Fruit fly (Drosophila melanogaster) whole organism, embryonic: ENCODE data around the gene CG7766.

Source experiments
- Atf3 ChIP-seq: fragments of 200-800 bp; sonication (Bioruptor generic); optimal IDR thresholded peaks from 3 replicates; lab custom pipeline; 2016; ENCODE audit warnings: missing biosample characterization, missing genetic modification characterization
- CG10321 ChIP-seq: fragments of 200-800 bp; sonication (Bioruptor generic); IDR thresholded peaks from 2 replicates; pipeline ENCODE4 v1.3.6; 2022; ENCODE audit warnings: missing biosample characterization, missing genetic modification characterization
- CG11695 ChIP-seq: fragments of 200-800 bp; sonication (Bioruptor generic); IDR thresholded peaks from 3 replicates; pipeline ENCODE4 v1.3.6; 2022; ENCODE audit warnings: missing biosample characterization, missing genetic modification characterization
- CG16779 ChIP-seq: fragments of 200-800 bp; sonication (Bioruptor generic); IDR thresholded peaks from 2 replicates; pipeline ENCODE4 v1.3.6; 2022; ENCODE audit warnings: missing biosample characterization, missing genetic modification characterization
- CG30020 ChIP-seq: fragments of 200-800 bp; optimal IDR thresholded peaks from 2 replicates; lab custom pipeline; 2019; ENCODE audit warnings: missing biosample characterization, mild to moderate bottlenecking, missing genetic modification characterization, moderate library complexity
- CG42726 ChIP-seq: fragments of 200-800 bp; sonication (Bioruptor generic); IDR thresholded peaks from 2 replicates; pipeline ENCODE4 v1.3.6; 2022; ENCODE audit warnings: missing biosample characterization, missing genetic modification characterization; ENCODE audit not compliant: partially characterized antibody
- CG4730 ChIP-seq: fragments of 200-800 bp; sonication (Bioruptor generic); IDR thresholded peaks from 2 replicates; pipeline ENCODE4 v1.3.6; 2022; ENCODE audit warnings: missing biosample characterization, missing genetic modification characterization
- CG5180 ChIP-seq: fragments of 200-800 bp; sonication (Bioruptor generic); optimal IDR thresholded peaks from 3 replicates; lab custom pipeline; 2017; ENCODE audit warnings: missing biosample characterization, missing genetic modification characterization, mild to moderate bottlenecking, moderate library complexity, missing genetic modification reagents
- CG6654 ChIP-seq: fragments of 200-800 bp; sonication (Bioruptor generic); optimal IDR thresholded peaks from 2 replicates; lab custom pipeline; 2017; ENCODE audit warnings: missing biosample characterization, mild to moderate bottlenecking, missing genetic modification characterization
- CG9797 ChIP-seq: fragments of 200-800 bp; sonication (Bioruptor generic); optimal IDR thresholded peaks from 3 replicates; lab custom pipeline; 2018; ENCODE audit warnings: missing biosample characterization, mild to moderate bottlenecking, missing genetic modification characterization
- CrebB ChIP-seq: fragments of 200-800 bp; sonication (Bioruptor generic); optimal IDR thresholded peaks from 3 replicates; lab custom pipeline; 2018; ENCODE audit warnings: missing biosample characterization, mild to moderate bottlenecking, missing genetic modification characterization
- Drgx ChIP-seq: fragments of 200-800 bp; sonication (Bioruptor generic); IDR thresholded peaks from 2 replicates; pipeline ENCODE4 v1.3.6; 2022; ENCODE audit warnings: missing biosample characterization, missing genetic modification characterization
- Elba2 ChIP-seq: fragments of 200-800 bp; sonication (Bioruptor generic); optimal IDR thresholded peaks from 3 replicates; lab custom pipeline; 2016; ENCODE audit warnings: missing biosample characterization, missing genetic modification characterization
- HLH3B ChIP-seq: fragments of 200-800 bp; sonication (Bioruptor generic); IDR thresholded peaks from 2 replicates; pipeline ENCODE4 v1.3.6; 2022; ENCODE audit warnings: missing biosample characterization, missing genetic modification characterization
- Hand ChIP-seq: fragments of 200-800 bp; sonication (Bioruptor generic); optimal IDR thresholded peaks from 2 replicates; lab custom pipeline; 2017; ENCODE audit warnings: mild to moderate bottlenecking, missing biosample characterization, missing genetic modification reagents, missing genetic modification characterization
- Hmx ChIP-seq: fragments of 200-800 bp; sonication (Bioruptor generic); optimal IDR thresholded peaks from 2 replicates; lab custom pipeline; 2016; ENCODE audit warnings: missing biosample characterization, missing genetic modification characterization
- Hr51 ChIP-seq, 2 experiments: fragments of 200-800 bp; sonication (Bioruptor generic); optimal IDR thresholded peaks; 2 replicates in 1 of 2; 3 replicates in 1 of 2; lab custom pipeline; 2016 to 2018; ENCODE audit warnings: missing biosample characterization in 2 of 2, missing genetic modification characterization in 2 of 2, mild to moderate bottlenecking in 1 of 2, moderate library complexity in 1 of 2
- Med ChIP-seq: fragments of 200-800 bp; sonication (Bioruptor generic); peaks from one replicate; lab custom pipeline; 2016; ENCODE audit warnings: missing biosample characterization, missing genetic modification characterization, mild to moderate bottlenecking, inconsistent platforms, moderate library complexity
- Mes4 ChIP-seq: fragments of 200-800 bp; sonication (Bioruptor generic); optimal IDR thresholded peaks from 2 replicates; lab custom pipeline; 2016; ENCODE audit warnings: missing biosample characterization, missing genetic modification characterization
- NFAT ChIP-seq: fragments of 200-800 bp; sonication (Bioruptor generic); IDR thresholded peaks from 2 replicates; pipeline ENCODE4 v1.3.6; 2022; ENCODE audit warnings: missing biosample characterization, missing genetic modification characterization
- Sox102F ChIP-seq: fragments of 200-800 bp; sonication (Bioruptor generic); optimal IDR thresholded peaks from 2 replicates; lab custom pipeline; 2018; ENCODE audit warnings: missing biosample characterization, mild to moderate bottlenecking, missing genetic modification characterization, moderate library complexity
- Xrp1 ChIP-seq: fragments of 200-800 bp; sonication (Bioruptor generic); IDR thresholded peaks from 2 replicates; pipeline ENCODE4 v1.3.6; 2022; ENCODE audit warnings: missing biosample characterization, missing genetic modification characterization
- YL-1 ChIP-seq: fragments of 200-800 bp; sonication (Bioruptor generic); optimal IDR thresholded peaks from 3 replicates; lab custom pipeline; 2017; ENCODE audit warnings: missing biosample characterization, mild to moderate bottlenecking, missing genetic modification characterization
- amos ChIP-seq: fragments of 200-800 bp; sonication (Bioruptor generic); IDR thresholded peaks from 2 replicates; pipeline ENCODE4 v1.3.6; 2022; ENCODE audit warnings: missing biosample characterization, missing genetic modification characterization; ENCODE audit not compliant: partially characterized antibody
- ara ChIP-seq: fragments of 200-800 bp; sonication (Bioruptor generic); IDR thresholded peaks from 2 replicates; pipeline ENCODE4 v1.3.6; 2022; ENCODE audit warnings: missing biosample characterization, missing genetic modification characterization
- btn ChIP-seq: fragments of 200-800 bp; sonication (Bioruptor generic); optimal IDR thresholded peaks from 2 replicates; lab custom pipeline; 2016; ENCODE audit warnings: missing biosample characterization, missing genetic modification characterization
- cas ChIP-seq: fragments of 200-800 bp; sonication (Bioruptor generic); IDR thresholded peaks from 2 replicates; pipeline ENCODE4 v1.3.6; 2022; ENCODE audit warnings: missing biosample characterization, missing genetic modification characterization
- chm ChIP-seq: fragments of 200-800 bp; sonication (Bioruptor generic); IDR thresholded peaks from 2 replicates; pipeline ENCODE4 v1.3.6; 2022; ENCODE audit warnings: missing biosample characterization, missing genetic modification characterization
- crol ChIP-seq: fragments of 200-800 bp; sonication (Bioruptor generic); IDR thresholded peaks from 2 replicates; pipeline ENCODE4 v1.3.6; 2022; ENCODE audit warnings: missing biosample characterization, missing genetic modification characterization
- disco-r ChIP-seq: fragments of 200-800 bp; sonication (Bioruptor generic); optimal IDR thresholded peaks from 2 replicates; lab custom pipeline; 2016; ENCODE audit warnings: missing biosample characterization, missing genetic modification characterization
- dmrt11E ChIP-seq: fragments of 200-800 bp; sonication (Bioruptor generic); optimal IDR thresholded peaks from 3 replicates; lab custom pipeline; 2018; ENCODE audit warnings: missing biosample characterization, mild to moderate bottlenecking, missing genetic modification characterization, moderate library complexity
- dmrt99B ChIP-seq: fragments of 200-800 bp; sonication (Bioruptor generic); optimal IDR thresholded peaks from 2 replicates; lab custom pipeline; 2018; ENCODE audit warnings: missing biosample characterization, mild to moderate bottlenecking, missing genetic modification characterization, moderate library complexity
- eyg ChIP-seq: fragments of 200-800 bp; sonication (Bioruptor generic); optimal IDR thresholded peaks from 3 replicates; lab custom pipeline; 2016; ENCODE audit warnings: missing biosample characterization, missing genetic modification characterization
- gro ChIP-seq: fragments of 200-800 bp; sonication (Bioruptor generic); optimal IDR thresholded peaks from 2 replicates; lab custom pipeline; 2016; ENCODE audit warnings: missing biosample characterization, missing genetic modification characterization
- gsb-n ChIP-seq: fragments of 200-800 bp; sonication (Bioruptor generic); optimal IDR thresholded peaks from 3 replicates; lab custom pipeline; 2018; ENCODE audit warnings: missing biosample characterization, mild to moderate bottlenecking, missing genetic modification characterization
- her ChIP-seq: fragments of 200-800 bp; sonication (Bioruptor generic); optimal IDR thresholded peaks from 2 replicates; lab custom pipeline; 2016; ENCODE audit warnings: missing biosample characterization, missing genetic modification characterization
- hth ChIP-seq: fragments of >200 bp; optimal IDR thresholded peaks from 2 replicates; lab custom pipeline; 2017; ENCODE audit warnings: inconsistent platforms
- lab ChIP-seq: fragments of 200-800 bp; sonication (Bioruptor generic); optimal IDR thresholded peaks from 3 replicates; lab custom pipeline; 2017; ENCODE audit warnings: missing biosample characterization, missing genetic modification characterization, mild to moderate bottlenecking, moderate library complexity, missing genetic modification reagents
- lilli ChIP-seq: fragments of 200-800 bp; sonication (Bioruptor generic); optimal IDR thresholded peaks from 3 replicates; lab custom pipeline; 2016; ENCODE audit warnings: missing biosample characterization, missing genetic modification characterization
- lmd ChIP-seq: fragments of 200-800 bp; sonication (Bioruptor generic); IDR thresholded peaks from 2 replicates; pipeline ENCODE4 v1.3.6; 2022; ENCODE audit warnings: missing biosample characterization, missing genetic modification characterization
- lola ChIP-seq, 3 experiments: fragments of >200 bp in 2 of 3; fragments of 200-800 bp in 1 of 3; sonication (Bioruptor generic) in 1 of 3; optimal IDR thresholded peaks; 2 replicates each; lab custom pipeline; 2017 to 2019; ENCODE audit warnings: missing biosample characterization in 3 of 3, missing genetic modification characterization in 3 of 3, mild to moderate bottlenecking in 1 of 3, moderate library complexity in 1 of 3
- nau ChIP-seq: fragments of 200-800 bp; sonication (Bioruptor generic); optimal IDR thresholded peaks from 3 replicates; lab custom pipeline; 2017; ENCODE audit warnings: missing biosample characterization, mild to moderate bottlenecking, missing genetic modification characterization, missing genetic modification reagents
- nerfin-1 ChIP-seq: fragments of 200-800 bp; sonication (Bioruptor generic); optimal IDR thresholded peaks from 3 replicates; lab custom pipeline; 2019; ENCODE audit warnings: missing biosample characterization, mild to moderate bottlenecking, missing genetic modification characterization, moderate library complexity
- pan ChIP-seq, 4 experiments: fragments of >200 bp in 3 of 4; fragments of 200-800 bp in 1 of 4; sonication (Bioruptor generic) in 1 of 4; optimal IDR thresholded peaks in 3 of 4; IDR thresholded peaks in 1 of 4; 2 replicates each; pipeline versions ENCODE4 v1.3.6 to Lab custom; 2017 to 2022; ENCODE audit warnings: missing biosample characterization in 2 of 4, missing genetic modification characterization in 2 of 4, mixed read lengths in 1 of 4
- rib ChIP-seq: fragments of 200-800 bp; sonication (Bioruptor generic); IDR thresholded peaks from 2 replicates; pipeline ENCODE4 v1.3.6; 2022; ENCODE audit warnings: missing biosample characterization, missing genetic modification characterization
- ro ChIP-seq: fragments of 200-800 bp; sonication (Bioruptor generic); IDR thresholded peaks from 2 replicates; pipeline ENCODE4 v1.3.6; 2022; ENCODE audit warnings: missing biosample characterization, missing genetic modification characterization
- sc ChIP-seq, 3 experiments: fragments of >200 bp in 2 of 3; fragments of 200-800 bp in 1 of 3; sonication (Bioruptor generic) in 1 of 3; optimal IDR thresholded peaks; 2 replicates in 2 of 3; 3 replicates in 1 of 3; lab custom pipeline; 2017; ENCODE audit warnings: mild to moderate bottlenecking in 1 of 3, missing biosample characterization in 1 of 3, missing genetic modification characterization in 1 of 3, missing genetic modification reagents in 1 of 3
- sob ChIP-seq: fragments of 200-800 bp; sonication (Bioruptor generic); IDR thresholded peaks from 2 replicates; pipeline ENCODE4 v1.3.6; 2022; ENCODE audit warnings: missing biosample characterization, missing genetic modification characterization
- tin ChIP-seq: fragments of 200-800 bp; sonication (Bioruptor generic); optimal IDR thresholded peaks from 3 replicates; lab custom pipeline; 2016; ENCODE audit warnings: missing biosample characterization, missing genetic modification characterization
- twi ChIP-seq: fragments of 200-800 bp; optimal IDR thresholded peaks from 2 replicates; lab custom pipeline; 2019; ENCODE audit warnings: missing biosample characterization, mild to moderate bottlenecking, missing genetic modification characterization, moderate library complexity
- z ChIP-seq: fragments of 200-800 bp; sonication (Bioruptor generic); IDR thresholded peaks from 3 replicates; pipeline ENCODE4 v1.3.6; 2022; ENCODE audit warnings: missing biosample characterization, missing genetic modification characterization

The CG7766 gene

DNA sequence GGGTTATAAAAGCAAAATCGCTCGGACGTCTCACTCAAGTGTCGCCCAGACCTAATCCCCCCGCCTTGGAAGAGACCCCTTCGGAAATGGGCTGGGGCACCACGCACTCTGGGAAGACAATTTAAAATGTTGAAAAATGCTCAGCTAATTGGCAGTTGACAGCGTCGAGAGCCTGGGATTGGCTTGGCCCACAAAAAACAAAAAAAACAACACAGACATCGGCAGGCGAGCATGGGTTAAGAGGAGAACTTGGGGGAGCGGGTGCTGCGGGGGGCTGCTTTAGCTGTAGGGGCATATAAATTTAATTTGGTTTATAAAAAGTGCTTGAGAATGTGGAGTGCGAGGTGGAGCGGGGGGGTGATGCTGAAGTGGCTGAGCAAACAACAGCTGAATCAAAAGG is 19.0 kb upstream of the CG7766 start:
- TF ChIP-seq CG9797 (GFP tag; lab: Kevin White, UChicago) (no peak), CG5180 (peak; percentile 47), dmrt11E (no peak), lmd (GFP tag; lab: Robert Waterston, UW) (no peak), z (GFP tag; lab: Robert Waterston, UW) (peak; percentile 47; the same call in 1 of the 3 replicates), CrebB (tag; lab: Kevin White, UChicago) (no peak), gsb-n (tag; lab: Kevin White, UChicago) (no peak), ro (GFP tag; lab: Robert Waterston, UW) (no peak), her (GFP tag; lab: Kevin White, UChicago) (no peak), sc (optimal IDR thresholded peaks at IDR 0.05; lab: Kevin White, UChicago) (no peak), sc (GFP tag; optimal IDR thresholded peaks at IDR 0.05; lab: Kevin White, UChicago) (no peak), Sox102F (GFP tag; lab: Kevin White, UChicago) (no peak), HLH3B (GFP tag; lab: Robert Waterston, UW) (no peak), rib (GFP tag; lab: Robert Waterston, UW) (no peak), tin (GFP tag; lab: Kevin White, UChicago) (no peak), disco-r (no peak), Hmx (no peak), Xrp1 (GFP tag; lab: Robert Waterston, UW) (0 out of 2 replicates have a peak, but pooled peaks have one; percentile 4), pan (optimal IDR thresholded peaks at IDR 0.05; lab: Kevin White, UChicago) (no peak), pan (GFP tag; optimal IDR thresholded peaks at IDR 0.05 in 1 of 2, IDR thresholded peaks at IDR 0.05 in 1 of 2) (no peak), Elba2 (no peak), YL-1 (GFP tag; lab: Kevin White, UChicago) (no peak), ara (GFP tag; lab: Robert Waterston, UW) (no peak), lab (GFP tag; lab: Kevin White, UChicago) (peak; percentile 10), CG30020 (tag; lab: Kevin White, UChicago) (no peak), Hand (no peak), eyg (no peak), Med (peak; percentile 51), amos (GFP tag; lab: Robert Waterston, UW) (no peak), nerfin-1 (tag; lab: Kevin White, UChicago) (no peak), Drgx (no peak), CG10321 (no peak), Hr51 (GFP tag; optimal IDR thresholded peaks at IDR 0.05; lab: Kevin White, UChicago) (no peak), cas (GFP tag; lab: Robert Waterston, UW) (no peak), lilli (GFP tag; lab: Kevin White, UChicago) (no peak), btn (GFP tag; lab: Kevin White, UChicago) (no peak), gro (GFP tag; lab: Kevin White, UChicago) (no peak), CG4730 (GFP tag; lab: Robert Waterston, UW) (no peak), dmrt99B (no peak), nau (peak; percentile 62), chm (GFP tag; lab: Robert Waterston, UW) (no peak), Mes4 (GFP tag; lab: Kevin White, UChicago) (no peak), CG42726 (GFP tag; lab: Robert Waterston, UW) (no peak), CG16779 (GFP tag; lab: Robert Waterston, UW) (no peak), twi (tag; lab: Kevin White, UChicago) (no peak), lola (GFP tag; optimal IDR thresholded peaks at IDR 0.05; lab: Kevin White, UChicago) (no peak), sob (GFP tag; lab: Robert Waterston, UW) (0 out of 2 replicates have a peak, but pooled peaks have one; percentile 8), CG6654 (no peak), crol (GFP tag; lab: Robert Waterston, UW) (peak; percentile 88), NFAT (GFP tag; lab: Robert Waterston, UW) (no peak), hth (lab: Kevin White, UChicago) (no peak), CG11695 (GFP tag; lab: Robert Waterston, UW) (no peak), Atf3 (no peak)
